Worm (Caenorhabditis elegans) whole organism, late embryonic: ENCODE measurements around the gene Y38E10A.33.

Experiments used
- Y22D7AL.16 ChIP-seq: sonication (generic microtip); optimal IDR thresholded peaks from 2 replicates; lab custom pipeline; 2016; ENCODE audit warnings: missing genetic modification characterization, missing compliant biosample characterization
- ama-1 ChIP-seq: fragments of 150-350 bp; optimal IDR thresholded peaks from 2 replicates; lab custom pipeline; 2014
- dmd-4 ChIP-seq: sonication (generic microtip); optimal IDR thresholded peaks from 2 replicates; lab custom pipeline; 2016; ENCODE audit warnings: borderline replicate concordance, missing genetic modification characterization, missing compliant biosample characterization
- mec-3 ChIP-seq: sonication (generic microtip); optimal IDR thresholded peaks from 2 replicates; lab custom pipeline; 2016; ENCODE audit warnings: borderline replicate concordance, missing genetic modification characterization, missing compliant biosample characterization
- nhr-11 ChIP-seq: fragments of 150-350 bp; optimal IDR thresholded peaks from 2 replicates; lab custom pipeline; 2014; ENCODE audit warnings: missing biosample characterization, missing genetic modification characterization
- pha-4 ChIP-seq: fragments of 150-350 bp; optimal IDR thresholded peaks from 2 replicates; lab custom pipeline; 2018; ENCODE audit warnings: missing biosample characterization, missing genetic modification reagents, missing genetic modification characterization
- pqm-1 ChIP-seq: sonication (generic microtip); optimal IDR thresholded peaks from 2 replicates; lab custom pipeline; 2016; ENCODE audit warnings: missing genetic modification characterization, missing compliant biosample characterization
- rnt-1 ChIP-seq: sonication (generic microtip); optimal IDR thresholded peaks from 2 replicates; lab custom pipeline; 2016; ENCODE audit warnings: missing genetic modification characterization, missing compliant biosample characterization
- sdc-2 ChIP-seq: sonication (generic microtip); optimal IDR thresholded peaks from 2 replicates; lab custom pipeline; 2016; ENCODE audit warnings: missing genotype, missing genetic modification characterization, missing compliant biosample characterization
- unc-42 ChIP-seq: sonication (generic microtip); optimal IDR thresholded peaks from 2 replicates; lab custom pipeline; 2016; ENCODE audit warnings: missing genotype, missing genetic modification characterization, missing compliant biosample characterization
- unc-55 ChIP-seq: sonication (generic microtip); optimal IDR thresholded peaks from 2 replicates; lab custom pipeline; 2017; ENCODE audit warnings: missing biosample characterization, missing genetic modification reagents, missing genetic modification characterization

ce11 chrII:12690905-12691304 is 11.5 kb upstream of the Y38E10A.33 start:
- TF ChIP-seq pha-4 (no peak), rnt-1 (tag; lab: Kevin White, UChicago) (no peak), mec-3 (tag; lab: Kevin White, UChicago) (no peak), pqm-1 (tag; lab: Kevin White, UChicago) (no peak), nhr-11 (tag; lab: Kevin White, UChicago) (no peak), unc-42 (tag; lab: Kevin White, UChicago) (peak; percentile 54), sdc-2 (tag; lab: Kevin White, UChicago) (no peak), ama-1 (lab: Kevin White, UChicago) (no peak), unc-55 (GFP tag; lab: Kevin White, UChicago) (no peak), dmd-4 (tag; lab: Kevin White, UChicago) (no peak), Y22D7AL.16 (tag; lab: Kevin White, UChicago) (no peak)
